Fruit fly (Drosophila melanogaster): Measurements from ENCODE around the gene Orc2.

The Orc2 gene

DNA sequence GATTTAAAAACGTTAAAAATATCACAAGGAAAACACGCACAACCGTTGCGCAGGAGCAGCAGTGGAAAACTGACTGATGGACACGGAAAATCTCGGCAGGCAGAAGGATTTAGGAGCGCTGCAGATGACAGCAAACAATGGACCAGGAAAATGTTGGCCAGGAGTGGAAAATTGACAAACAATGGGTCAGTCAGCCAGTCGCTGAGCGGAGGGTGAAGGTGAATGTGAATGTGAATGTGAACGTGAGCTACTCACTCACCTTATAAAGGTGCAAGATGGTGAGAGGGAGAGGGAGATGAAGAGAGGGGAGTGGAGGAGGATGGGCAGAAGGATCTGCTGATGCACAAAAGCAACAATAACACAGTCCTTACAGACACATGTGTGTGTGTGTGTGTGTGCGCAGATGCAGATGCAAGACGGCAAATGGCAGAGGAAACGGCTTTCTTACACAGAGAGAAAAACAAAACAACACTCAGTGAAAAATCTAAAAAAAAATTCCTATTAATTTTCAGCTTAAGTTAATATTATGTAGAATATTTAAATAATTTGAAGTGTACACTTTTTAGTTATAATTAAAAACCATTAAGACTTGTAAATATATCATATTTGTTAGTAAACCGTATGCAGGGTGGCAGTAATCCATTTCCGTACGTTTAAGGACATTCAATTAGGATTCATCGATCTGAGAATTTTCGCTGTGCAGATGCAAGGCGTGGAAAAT, 7.2 kb downstream of the Orc2 start:
- TF ChIP-seq CG12605 (GFP tag; IDR thresholded peaks at IDR 0.05) = no peak
- TF ChIP-seq CG14655 (GFP tag; optimal IDR thresholded peaks at IDR 0.05) = no peak
- peak; percentile 20 for TF ChIP-seq CG17806 (tag; optimal IDR thresholded peaks at IDR 0.05)
- no peak for TF ChIP-seq D1 (tag; optimal IDR thresholded peaks at IDR 0.05)
- no peak for TF ChIP-seq Pif1A (GFP tag; optimal IDR thresholded peaks at IDR 0.05)
- TF ChIP-seq Ets98B (GFP tag; IDR thresholded peaks at IDR 0.05) = no peak
- no peak for TF ChIP-seq CG8301 (tag; optimal IDR thresholded peaks at IDR 0.05)
- TF ChIP-seq fd96Ca (GFP tag; IDR thresholded peaks at IDR 0.05) = no peak
- TF ChIP-seq CG32121 (GFP tag; IDR thresholded peaks at IDR 0.05) = no peak
- TF ChIP-seq CG15710 (tag; optimal IDR thresholded peaks at IDR 0.05) = no peak
- no peak for TF ChIP-seq CG13204 (GFP tag; optimal IDR thresholded peaks at IDR 0.05)
- no peak for TF ChIP-seq gl (tag; optimal IDR thresholded peaks at IDR 0.05)
- TF ChIP-seq CG9948 (tag; optimal IDR thresholded peaks at IDR 0.05) = peak; percentile 3
- no peak for TF ChIP-seq CG10348 (GFP tag; IDR thresholded peaks at IDR 0.05)
- no peak for TF ChIP-seq CG8159 (tag; optimal IDR thresholded peaks at IDR 0.05)

DNA sequence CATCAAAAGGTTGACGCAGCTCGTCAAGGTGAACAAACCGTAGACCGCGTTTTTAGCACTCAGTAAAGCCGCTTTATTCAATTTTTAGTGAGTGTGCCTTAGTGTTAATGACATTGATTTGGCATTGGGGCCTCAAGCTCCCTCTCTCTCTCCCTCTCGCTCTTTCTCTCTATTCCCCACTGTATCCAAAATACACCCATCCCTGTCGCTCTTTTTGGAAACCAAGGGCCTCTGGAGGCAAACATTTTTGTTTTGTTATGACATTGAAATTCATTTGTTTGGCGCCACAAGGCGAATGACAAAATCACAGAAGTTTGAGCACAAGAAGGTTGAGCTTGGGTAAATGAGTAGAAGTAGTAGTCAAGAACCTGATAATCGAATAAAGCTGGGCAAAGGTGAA, 8.0 kb downstream of the Orc2 start:
- TF ChIP-seq EcR (GFP tag; optimal IDR thresholded peaks at IDR 0.05) (no peak), Snoo (tag; optimal IDR thresholded peaks at IDR 0.05) (no peak), CG8301 (tag; optimal IDR thresholded peaks at IDR 0.05) (no peak), CG17806 (tag; optimal IDR thresholded peaks at IDR 0.05) (no peak), Ets98B (GFP tag; IDR thresholded peaks at IDR 0.05) (no peak), CG12605 (GFP tag; IDR thresholded peaks at IDR 0.05) (no peak), CG32121 (GFP tag; IDR thresholded peaks at IDR 0.05) (no peak), Pif1B (GFP tag; optimal IDR thresholded peaks at IDR 0.05) (no peak), CG10348 (GFP tag; IDR thresholded peaks at IDR 0.05) (no peak), gl (tag; optimal IDR thresholded peaks at IDR 0.05) (no peak), D1 (tag; optimal IDR thresholded peaks at IDR 0.05) (no peak), CG9948 (tag; optimal IDR thresholded peaks at IDR 0.05) (no peak), Pif1A (GFP tag; optimal IDR thresholded peaks at IDR 0.05) (no peak), CG8159 (tag; optimal IDR thresholded peaks at IDR 0.05) (no peak), CG14655 (GFP tag; optimal IDR thresholded peaks at IDR 0.05) (no peak), CG34367 (tag; optimal IDR thresholded peaks at IDR 0.05) (no peak), CG15710 (tag; optimal IDR thresholded peaks at IDR 0.05) (no peak), CG13204 (GFP tag; optimal IDR thresholded peaks at IDR 0.05) (no peak), rn (GFP tag; IDR thresholded peaks at IDR 0.05) (no peak)

DNA sequence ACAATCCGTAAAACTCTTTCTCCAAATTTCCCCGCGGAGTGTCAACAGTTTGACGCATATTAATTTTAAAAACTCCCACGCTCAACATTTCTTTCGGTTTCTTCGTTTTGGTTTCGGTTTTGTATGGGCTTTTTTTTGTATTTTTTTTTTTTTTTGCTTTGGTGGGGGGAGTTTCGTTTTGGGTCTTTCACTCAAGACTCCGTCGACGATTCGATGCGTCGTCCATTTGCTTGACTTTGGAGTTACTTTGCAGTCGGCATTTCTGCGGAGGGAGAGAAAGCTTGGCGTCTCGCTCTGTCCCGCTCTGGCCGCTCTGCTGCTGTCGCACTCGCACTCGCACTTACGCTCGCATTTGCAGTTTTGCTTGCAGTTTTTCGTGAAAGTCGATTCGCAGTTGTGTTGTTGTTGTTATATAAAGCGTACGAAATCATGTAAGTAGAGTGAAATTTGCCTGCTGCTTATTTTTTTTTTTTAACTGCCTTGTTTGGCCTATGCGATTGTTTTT, 10.1 kb downstream of the Orc2 start:
- peak; percentile 18 for TF ChIP-seq Pif1B (GFP tag; optimal IDR thresholded peaks at IDR 0.05)
- no peak for TF ChIP-seq CG9948 (tag; optimal IDR thresholded peaks at IDR 0.05)
- TF ChIP-seq CG4496 (GFP tag; IDR thresholded peaks at IDR 0.05) = peak; percentile 53; the same call in 1 of the 3 replicates
- TF ChIP-seq Snoo (tag; optimal IDR thresholded peaks at IDR 0.05) = peak; percentile 21
- TF ChIP-seq CG13204 (GFP tag; optimal IDR thresholded peaks at IDR 0.05) = no peak
- TF ChIP-seq CG8301 (tag; optimal IDR thresholded peaks at IDR 0.05) = no peak
- no peak for TF ChIP-seq gl (tag; optimal IDR thresholded peaks at IDR 0.05)

DNA sequence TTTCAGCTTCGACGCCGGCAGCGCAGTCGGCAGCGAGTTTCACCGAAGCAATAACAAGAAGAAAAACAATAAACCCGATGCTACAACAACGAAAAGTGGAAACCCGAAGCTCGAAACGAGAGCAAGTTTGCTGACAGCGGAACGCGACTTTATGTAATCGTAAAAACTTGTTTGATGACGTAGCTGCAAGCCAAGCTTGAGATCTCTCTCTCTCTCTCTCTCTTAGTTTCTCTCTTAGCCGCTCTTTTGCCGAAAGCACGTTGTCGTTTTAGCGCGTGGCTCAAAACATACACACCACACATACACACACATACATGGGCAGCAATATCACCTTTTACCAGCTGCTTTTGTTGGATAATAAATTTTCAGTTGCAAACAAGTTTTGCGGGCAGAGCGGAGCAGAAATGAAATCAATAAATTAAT, 11.4 kb downstream of the Orc2 start:
- TF ChIP-seq Ets98B (GFP tag; IDR thresholded peaks at IDR 0.05) (peak; percentile 39; the same call in 1 of the 2 replicates), CG13204 (GFP tag; optimal IDR thresholded peaks at IDR 0.05) (peak; percentile 22), Snoo (tag; optimal IDR thresholded peaks at IDR 0.05) (no peak), Pif1A (GFP tag; optimal IDR thresholded peaks at IDR 0.05) (peak; percentile 7), CG34367 (tag; optimal IDR thresholded peaks at IDR 0.05) (no peak), CG8159 (tag; optimal IDR thresholded peaks at IDR 0.05) (no peak), Pif1B (GFP tag; optimal IDR thresholded peaks at IDR 0.05) (no peak), EcR (GFP tag; optimal IDR thresholded peaks at IDR 0.05) (peak; percentile 85), CG17806 (tag; optimal IDR thresholded peaks at IDR 0.05) (no peak), CG8301 (tag; optimal IDR thresholded peaks at IDR 0.05) (no peak), rn (GFP tag; IDR thresholded peaks at IDR 0.05) (no peak), gl (tag; optimal IDR thresholded peaks at IDR 0.05) (no peak), CG14655 (GFP tag; optimal IDR thresholded peaks at IDR 0.05) (no peak), CG12605 (GFP tag; IDR thresholded peaks at IDR 0.05) (0 out of 2 replicates have a peak, but pooled peaks have one; percentile 13)

DNA sequence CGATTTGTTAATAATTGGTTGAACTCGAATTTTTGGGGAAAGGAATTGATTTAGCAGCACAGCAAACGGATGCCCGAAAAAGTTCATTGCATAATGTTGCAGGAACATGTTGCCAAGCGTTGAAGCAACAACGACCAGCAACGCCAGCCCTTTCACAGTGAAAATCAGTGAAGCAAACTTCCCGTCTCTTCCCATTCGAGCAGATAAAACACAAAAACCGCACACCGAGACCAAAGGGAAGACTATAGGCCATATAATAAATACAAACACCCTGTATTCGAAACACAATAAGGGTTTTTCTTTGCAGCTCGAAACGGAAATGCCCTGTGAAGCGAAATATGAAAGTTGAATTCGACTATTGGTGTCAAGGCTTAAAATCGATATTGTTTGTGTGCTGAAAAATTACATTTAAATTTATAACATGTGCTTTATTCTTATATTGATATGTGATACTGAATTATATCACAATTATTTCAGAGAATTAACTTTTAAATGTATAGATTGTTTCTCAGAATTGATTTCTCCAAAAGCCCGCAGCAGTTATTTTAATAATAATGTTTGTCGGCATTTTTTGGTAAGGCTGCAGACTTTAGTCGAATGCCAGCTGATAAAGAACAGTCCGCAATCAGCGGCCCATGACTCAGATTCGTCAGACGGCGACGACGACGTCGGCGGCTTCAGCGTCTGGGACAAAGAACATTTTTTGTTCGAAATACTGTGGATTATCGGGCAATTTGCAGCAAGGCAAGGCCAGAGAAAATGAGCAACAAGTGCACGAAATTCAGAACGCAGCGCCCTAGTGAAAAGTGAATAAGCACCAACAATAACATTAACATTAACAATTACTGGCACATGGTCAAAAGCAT, 12.7 kb downstream of the Orc2 start:
- TF ChIP-seq fd96Ca (GFP tag; IDR thresholded peaks at IDR 0.05) (no peak), gl (tag; optimal IDR thresholded peaks at IDR 0.05) (no peak), CG10348 (GFP tag; IDR thresholded peaks at IDR 0.05) (no peak), Pif1A (GFP tag; optimal IDR thresholded peaks at IDR 0.05) (no peak), CG32121 (GFP tag; IDR thresholded peaks at IDR 0.05) (no peak), CG4496 (GFP tag; IDR thresholded peaks at IDR 0.05) (no peak)

Measured in whole organism, pupa.